Worm (Caenorhabditis elegans): ENCODE data around the gene C14A6.5.

DNA sequence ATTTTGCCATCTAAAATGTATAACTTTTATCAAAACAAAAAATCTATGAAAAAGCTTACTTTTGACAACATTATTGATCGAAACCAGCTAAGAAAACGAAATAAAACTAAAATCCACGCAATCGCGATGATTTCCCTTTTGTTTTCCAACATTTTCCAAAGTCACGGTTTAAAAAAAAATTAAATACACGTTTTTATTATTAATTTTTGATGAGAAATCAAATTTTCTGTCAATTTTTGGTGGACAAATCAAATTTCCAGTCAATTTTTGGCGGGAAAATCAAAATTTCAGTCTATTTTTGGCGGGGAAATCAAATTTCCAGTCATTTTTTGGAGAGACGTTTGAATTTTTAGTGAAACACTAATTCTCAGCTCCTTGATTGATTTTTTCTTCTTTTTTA is at the start of gene C14A6.5:
- TF ChIP-seq R02D3.7 (tag; optimal IDR thresholded peaks at IDR 0.05) (no peak), sdz-12 (GFP tag; optimal IDR thresholded peaks at IDR 0.05) (no peak), madf-9 (GFP tag; conservative IDR thresholded peaks at IDR 0.05) (no peak), spr-3 (GFP tag; optimal IDR thresholded peaks at IDR 0.05) (no peak), fkh-10 (GFP tag; optimal IDR thresholded peaks at IDR 0.05) (no peak), dmd-8 (GFP tag; IDR thresholded peaks at IDR 0.05) (no peak), Y5F2A.4 (GFP tag; optimal IDR thresholded peaks at IDR 0.05) (no peak), fos-1 (tag; optimal IDR thresholded peaks at IDR 0.05) (no peak)

Measured in whole organism, L4 larva.